Fruit fly (Drosophila melanogaster): ENCODE measurements around the gene Nazo.

The Nazo gene

dm6 chr3R:8240302-8240682, 47.4 kb upstream of the Nazo start, which contains the start of gene Ada2b:
Ada2b (minus strand) TSS chr3R:8240515.
- TF ChIP-seq dmrt93B (GFP tag; optimal IDR thresholded peaks at IDR 0.05) (no peak), woc (GFP tag; optimal IDR thresholded peaks at IDR 0.05) (peak; percentile 51), Myc (optimal IDR thresholded peaks at IDR 0.05) (peak; percentile 83), Dfd (GFP tag; optimal IDR thresholded peaks at IDR 0.05) (no peak), brk (GFP tag; optimal IDR thresholded peaks at IDR 0.05) (no peak), Sp1 (GFP tag; optimal IDR thresholded peaks at IDR 0.05) (no peak), fru (GFP tag; optimal IDR thresholded peaks at IDR 0.05) (peak; percentile 70), CG32264 (GFP tag; optimal IDR thresholded peaks at IDR 0.05) (no peak)

dm6 chr3R:8243720-8244119, 44.0 kb upstream of the Nazo start, which contains the start of the genes CG9636, CG18749 and CG33722:
CG9636 (minus strand) TSS chr3R:8243792.
CG18749 (plus strand) TSS chr3R:8244055.
CG33722 (plus strand) TSS chr3R:8244055.
- TF ChIP-seq Hr83 (GFP tag; optimal IDR thresholded peaks at IDR 0.05; ENCODE audit: poor library complexity, severe bottlenecking), result no peak
- TF ChIP-seq OdsH (GFP tag; optimal IDR thresholded peaks at IDR 0.05), result peak; percentile 81
- no peak for TF ChIP-seq Abd-B (GFP tag; optimal IDR thresholded peaks at IDR 0.05)
- peak; percentile 81 for TF ChIP-seq Jra (GFP tag; optimal IDR thresholded peaks at IDR 0.05)
- TF ChIP-seq brk (GFP tag; optimal IDR thresholded peaks at IDR 0.05), result peak; percentile 93
- TF ChIP-seq dsf (GFP tag; optimal IDR thresholded peaks at IDR 0.05; ENCODE audit: borderline replicate concordance), result peak; percentile 71
- peak; percentile 73 for TF ChIP-seq br (GFP tag; optimal IDR thresholded peaks at IDR 0.05)
- TF ChIP-seq CrebA (GFP tag; optimal IDR thresholded peaks at IDR 0.05; ENCODE audit: borderline replicate concordance), result no peak
- TF ChIP-seq foxo (GFP tag; optimal IDR thresholded peaks at IDR 0.05), result peak; percentile 23 to 80
- TF ChIP-seq HLH106 (tag; optimal IDR thresholded peaks at IDR 0.05), result peak; percentile 72
- no peak for TF ChIP-seq Hr78 (GFP tag; optimal IDR thresholded peaks at IDR 0.05)
- TF ChIP-seq Rel (GFP tag; optimal IDR thresholded peaks at IDR 0.05), result peak; percentile 62
- TF ChIP-seq Rel (tag; optimal IDR thresholded peaks at IDR 0.05), result peak; percentile 87
- peak; percentile 36 for TF ChIP-seq Myc (optimal IDR thresholded peaks at IDR 0.05)
- TF ChIP-seq dl (GFP tag; optimal IDR thresholded peaks at IDR 0.05; ENCODE audit: insufficient read depth in 1 of 2, partially characterized antibody in 2 of 2), result no peak
- no peak for TF ChIP-seq Mio (GFP tag; optimal IDR thresholded peaks at IDR 0.05)
- peak; percentile 81 for TF ChIP-seq psq (GFP tag; optimal IDR thresholded peaks at IDR 0.05)
- no peak for TF ChIP-seq tai (GFP tag; optimal IDR thresholded peaks at IDR 0.05)
- TF ChIP-seq rgr (GFP tag; optimal IDR thresholded peaks at IDR 0.05), result peak; percentile 83
- TF ChIP-seq h (GFP tag; optimal IDR thresholded peaks at IDR 0.05), result peak; percentile 89
- peak; percentile 67 for TF ChIP-seq Sp1 (GFP tag; optimal IDR thresholded peaks at IDR 0.05)
- peak; percentile 83 for TF ChIP-seq sage (GFP tag; optimal IDR thresholded peaks at IDR 0.05)
- no peak for TF ChIP-seq lola (GFP tag; optimal IDR thresholded peaks at IDR 0.05)
- TF ChIP-seq pan (optimal IDR thresholded peaks at IDR 0.05), result no peak
- no peak for TF ChIP-seq Dif (GFP tag; optimal IDR thresholded peaks at IDR 0.05; ENCODE audit: partially characterized antibody)
- peak; percentile 89 for TF ChIP-seq Hnf4 (GFP tag; optimal IDR thresholded peaks at IDR 0.05)
- TF ChIP-seq Dfd (GFP tag; optimal IDR thresholded peaks at IDR 0.05), result no peak
- TF ChIP-seq fru (GFP tag; optimal IDR thresholded peaks at IDR 0.05), result peak; percentile 70
- TF ChIP-seq jim (GFP tag; optimal IDR thresholded peaks at IDR 0.05), result no peak
- TF ChIP-seq dmrt93B (GFP tag; optimal IDR thresholded peaks at IDR 0.05), result no peak
- peak; percentile 50 for TF ChIP-seq CG9705 (GFP tag; optimal IDR thresholded peaks at IDR 0.05)
- TF ChIP-seq sv (GFP tag; optimal IDR thresholded peaks at IDR 0.05), result peak; percentile 62
- TF ChIP-seq GATAd (GFP tag; optimal IDR thresholded peaks at IDR 0.05), result no peak
- no peak for TF ChIP-seq usp (GFP tag; optimal IDR thresholded peaks at IDR 0.05)
- TF ChIP-seq woc (GFP tag; optimal IDR thresholded peaks at IDR 0.05), result peak; percentile 70
- TF ChIP-seq Vsx2 (GFP tag; optimal IDR thresholded peaks at IDR 0.05; ENCODE audit: partially characterized antibody), result no peak
- peak; percentile 67 for TF ChIP-seq ey (GFP tag; optimal IDR thresholded peaks at IDR 0.05)
- TF ChIP-seq CG32264 (GFP tag; optimal IDR thresholded peaks at IDR 0.05), result peak; percentile 40
- TF ChIP-seq N (GFP tag; optimal IDR thresholded peaks at IDR 0.05), result no peak

- no peak for TF ChIP-seq Dif (GFP tag; optimal IDR thresholded peaks at IDR 0.05; ENCODE audit: partially characterized antibody)
- TF ChIP-seq Hr78 (GFP tag; optimal IDR thresholded peaks at IDR 0.05), result no peak
- TF ChIP-seq Hr83 (GFP tag; optimal IDR thresholded peaks at IDR 0.05; ENCODE audit: poor library complexity, severe bottlenecking), result no peak
Observed at dm6 chr3R:8248138-8248537, 39.5 kb upstream of the Nazo start, which contains the start of gene CG15864. CG15864 (plus strand) TSS chr3R:8248438.
